Worm (Caenorhabditis elegans) whole organism, L1 larva: Measurements from ENCODE around the gene cee-1.

Source experiments
- C04F5.9 ChIP-seq: sonication (generic microtip); optimal IDR thresholded peaks from 2 replicates; lab custom pipeline; 2016; ENCODE audit warnings: missing genetic modification characterization, missing compliant biosample characterization
- C16A3.4 ChIP-seq: fragments of 150-350 bp; optimal IDR thresholded peaks from 2 replicates; lab custom pipeline; 2014; ENCODE audit warnings: missing biosample characterization, missing genetic modification characterization
- C34B4.2 ChIP-seq: sonication (generic microtip); optimal IDR thresholded peaks from 2 replicates; lab custom pipeline; 2017; ENCODE audit warnings: mild to moderate bottlenecking, missing genetic modification characterization, missing compliant biosample characterization
- Y116A8C.19 ChIP-seq: sonication (generic microtip); optimal IDR thresholded peaks from 2 replicates; lab custom pipeline; 2016; ENCODE audit warnings: missing compliant biosample characterization, missing genetic modification characterization, borderline replicate concordance
- aly-2 ChIP-seq: fragments of 150-350 bp; optimal IDR thresholded peaks from 2 replicates; lab custom pipeline; 2014; ENCODE audit warnings: missing biosample characterization, missing genetic modification characterization
- ceh-63 ChIP-seq: fragments of 200-800 bp; sonication (Bioruptor generic); optimal IDR thresholded peaks from 2 replicates; lab custom pipeline; 2018; ENCODE audit warnings: mild to moderate bottlenecking, missing genetic modification characterization, missing compliant biosample characterization
- ceh-82 ChIP-seq, 3 experiments: fragments of 150-350 bp in 1 of 3; sonication (generic microtip) in 2 of 3; optimal IDR thresholded peaks; 2 replicates each; lab custom pipeline; 2014 to 2017; ENCODE audit warnings: missing biosample characterization in 3 of 3, missing genetic modification characterization in 3 of 3
- ceh-90 ChIP-seq: sonication (generic microtip); optimal IDR thresholded peaks from 2 replicates; lab custom pipeline; 2016; ENCODE audit warnings: missing genetic modification characterization, missing compliant biosample characterization
- ces-1 ChIP-seq: fragments of 150-350 bp; optimal IDR thresholded peaks from 2 replicates; lab custom pipeline; 2014; ENCODE audit warnings: missing biosample characterization, missing genetic modification reagents, missing genetic modification characterization
- dpl-1 ChIP-seq, 3 experiments: fragments of 150-350 bp in 2 of 3; sonication (generic microtip) in 1 of 3; optimal IDR thresholded peaks; 2 replicates each; lab custom pipeline; 2014 to 2017; ENCODE audit warnings: missing biosample characterization in 3 of 3, missing genetic modification characterization in 3 of 3, missing genetic modification reagents in 3 of 3
- efl-1 ChIP-seq, 4 experiments: fragments of 150-350 bp; optimal IDR thresholded peaks in 3 of 4; peaks in 1 of 4; 1 replicate in 1 of 4; 2 replicates in 3 of 4; lab custom pipeline; 2014; ENCODE audit warnings: missing biosample characterization in 2 of 4, missing genetic modification characterization in 2 of 4, missing genetic modification reagents in 2 of 4
- egl-27 ChIP-seq, 2 experiments: fragments of 150-350 bp in 1 of 2; sonication (generic microtip); optimal IDR thresholded peaks; 3 replicates each; lab custom pipeline; 2017 to 2018; ENCODE audit warnings: missing biosample characterization in 2 of 2, missing genetic modification characterization in 2 of 2, missing genetic modification reagents in 2 of 2
- fkh-10 ChIP-seq: sonication (generic microtip); optimal IDR thresholded peaks from 2 replicates; lab custom pipeline; 2017; ENCODE audit warnings: missing biosample characterization, missing genetic modification reagents, missing genetic modification characterization
- fkh-4 ChIP-seq: sonication (generic microtip); optimal IDR thresholded peaks from 2 replicates; lab custom pipeline; 2016; ENCODE audit warnings: missing compliant biosample characterization, missing genetic modification characterization, borderline replicate concordance
- fkh-8 ChIP-seq: sonication (generic microtip); optimal IDR thresholded peaks from 2 replicates; lab custom pipeline; 2016; ENCODE audit warnings: mild to moderate bottlenecking, missing genetic modification characterization, missing compliant biosample characterization
- fos-1 ChIP-seq: fragments of 150-350 bp; optimal IDR thresholded peaks from 2 replicates; lab custom pipeline; 2014; ENCODE audit warnings: missing biosample characterization, missing genetic modification characterization
- grh-1 ChIP-seq: fragments of 200-800 bp; sonication (Bioruptor generic); IDR thresholded peaks from 2 replicates; pipeline ENCODE4 v1.3.6; 2022; ENCODE audit warnings: missing genetic modification reagents, missing genetic modification characterization, missing compliant biosample characterization
- hlh-4 ChIP-seq: sonication (generic microtip); optimal IDR thresholded peaks from 2 replicates; lab custom pipeline; 2016; ENCODE audit warnings: mild to moderate bottlenecking, missing genetic modification characterization, missing compliant biosample characterization
- isw-1 ChIP-seq: fragments of 200-800 bp; sonication (Bioruptor generic); IDR thresholded peaks from 2 replicates; pipeline ENCODE4 v1.3.6; 2022; ENCODE audit warnings: missing genetic modification characterization, missing compliant biosample characterization
- lin-13 ChIP-seq: fragments of 150-350 bp; optimal IDR thresholded peaks from 2 replicates; lab custom pipeline; 2014; ENCODE audit warnings: missing biosample characterization, missing genetic modification reagents, missing genetic modification characterization
- lin-14 ChIP-seq: fragments of 200-800 bp; sonication (Bioruptor generic); optimal IDR thresholded peaks from 2 replicates; lab custom pipeline; 2018; ENCODE audit warnings: mild to moderate bottlenecking, missing genetic modification characterization, moderate library complexity, missing compliant biosample characterization
- lin-15B ChIP-seq: fragments of 150-350 bp; sonication (generic microtip); optimal IDR thresholded peaks from 3 replicates; lab custom pipeline; 2014; ENCODE audit warnings: missing biosample characterization, missing genetic modification characterization
- lin-39 ChIP-seq: fragments of 150-350 bp; optimal IDR thresholded peaks from 2 replicates; lab custom pipeline; 2014; ENCODE audit warnings: missing biosample characterization, missing genetic modification reagents, missing genetic modification characterization
- lsy-2 ChIP-seq, 2 experiments: fragments of 150-350 bp; optimal IDR thresholded peaks; 2 replicates each; lab custom pipeline; 2014; ENCODE audit warnings: missing biosample characterization in 2 of 2, missing genetic modification characterization in 2 of 2
- mab-9 ChIP-seq: fragments of 200-800 bp; sonication (Bioruptor generic); IDR thresholded peaks from 2 replicates; pipeline ENCODE4 v1.3.6; 2022; ENCODE audit warnings: missing genetic modification reagents, missing genetic modification characterization, missing compliant biosample characterization
- mep-1 ChIP-seq: fragments of 150-350 bp; optimal IDR thresholded peaks from 2 replicates; lab custom pipeline; 2014; ENCODE audit warnings: missing biosample characterization, missing genetic modification characterization
- nhr-11 ChIP-seq: fragments of 150-350 bp; optimal IDR thresholded peaks from 2 replicates; lab custom pipeline; 2014; ENCODE audit warnings: missing biosample characterization, missing genetic modification characterization
- nhr-20 ChIP-seq: sonication (generic microtip); optimal IDR thresholded peaks from 2 replicates; lab custom pipeline; 2016; ENCODE audit warnings: mild to moderate bottlenecking, missing genetic modification characterization, missing compliant biosample characterization
- nhr-237 ChIP-seq: fragments of 150-350 bp; optimal IDR thresholded peaks from 2 replicates; lab custom pipeline; 2014; ENCODE audit warnings: missing biosample characterization, missing genetic modification characterization
- nhr-47 ChIP-seq: sonication (generic microtip); optimal IDR thresholded peaks from 2 replicates; lab custom pipeline; 2016; ENCODE audit warnings: mild to moderate bottlenecking, missing genetic modification characterization, moderate library complexity, missing compliant biosample characterization
- nhr-76 ChIP-seq: sonication (generic microtip); optimal IDR thresholded peaks from 2 replicates; lab custom pipeline; 2017; ENCODE audit warnings: missing biosample characterization, missing genetic modification characterization
- nhr-77 ChIP-seq: fragments of 150-350 bp; optimal IDR thresholded peaks from 2 replicates; lab custom pipeline; 2014; ENCODE audit warnings: missing biosample characterization, missing genetic modification characterization
- pag-3 ChIP-seq: sonication (generic microtip); optimal IDR thresholded peaks from 2 replicates; lab custom pipeline; 2017; ENCODE audit warnings: missing genetic modification characterization, mild to moderate bottlenecking, missing compliant biosample characterization, antibody characterized with exemption, borderline replicate concordance; ENCODE audit not compliant: insufficient read depth
- skn-1 ChIP-seq: fragments of 150-350 bp; optimal IDR thresholded peaks from 2 replicates; lab custom pipeline; 2014; ENCODE audit warnings: missing biosample characterization, missing genetic modification characterization
- sox-4 ChIP-seq: sonication (generic microtip); optimal IDR thresholded peaks from 2 replicates; lab custom pipeline; 2016; ENCODE audit warnings: missing genetic modification characterization, missing compliant biosample characterization
- tlp-1 ChIP-seq: fragments of 150-350 bp; optimal IDR thresholded peaks from 2 replicates; lab custom pipeline; 2014; ENCODE audit warnings: missing biosample characterization, missing genetic modification characterization
- unc-30 ChIP-seq: sonication (generic microtip); optimal IDR thresholded peaks from 2 replicates; lab custom pipeline; 2017; ENCODE audit warnings: missing biosample characterization, missing genetic modification characterization
- unc-86 ChIP-seq: sonication (generic microtip); optimal IDR thresholded peaks from 2 replicates; lab custom pipeline; 2016; ENCODE audit warnings: missing genetic modification characterization, missing compliant biosample characterization
- zag-1 ChIP-seq: fragments of 150-350 bp; optimal IDR thresholded peaks from 2 replicates; lab custom pipeline; 2014; ENCODE audit warnings: missing biosample characterization, missing genetic modification characterization

cee-1 gene

DNA sequence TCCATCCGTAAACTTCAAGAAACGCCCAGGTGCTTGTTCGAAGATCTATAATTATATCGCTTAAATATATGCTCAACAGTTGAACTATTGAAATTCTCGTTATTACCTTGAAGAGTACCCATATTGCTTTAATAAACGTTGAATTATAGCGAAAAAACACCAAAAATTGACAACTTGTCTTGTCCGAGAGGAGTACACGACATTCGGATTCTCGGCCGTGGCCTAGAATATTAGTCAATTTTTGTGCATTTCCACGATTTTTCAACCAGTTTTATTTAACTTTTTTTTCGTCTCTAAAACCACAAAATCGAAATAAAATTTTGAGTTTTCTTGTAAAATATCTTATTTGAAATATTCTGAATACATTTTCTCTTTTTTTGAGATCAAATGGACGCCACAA is at the start of gene cee-1, which contains the start of gene F26F4.9 (continued):
- TF ChIP-seq mab-9 (no peak; the same call in 1 of the 2 replicates), isw-1 (GFP tag; lab: Robert Waterston, UW) (peak; percentile 35), grh-1 (GFP tag; lab: Robert Waterston, UW) (no peak), nhr-76 (tag; lab: Kevin White, UChicago) (no peak), egl-27 (tag; optimal IDR thresholded peaks at IDR 0.05; lab: Kevin White, UChicago) (no peak), lin-39 (tag; lab: Kevin White, UChicago) (no peak), lin-13 (GFP tag; lab: Kevin White, UChicago) (peak; percentile 21), C04F5.9 (peak; percentile 66), skn-1 (tag; lab: Kevin White, UChicago) (peak; percentile 22), efl-1 (optimal IDR thresholded peaks at IDR 0.05; lab: Kevin White, UChicago) (peak; percentile 63 to 79), efl-1 (GFP tag; optimal IDR thresholded peaks at IDR 0.05 in 1 of 2; lab: Kevin White, UChicago) (peak; percentile 78 to 96), nhr-47 (tag; lab: Kevin White, UChicago) (peak; percentile 82), dpl-1 (GFP tag; optimal IDR thresholded peaks at IDR 0.05; lab: Kevin White, UChicago) (peak; percentile 61 to 76 (median 68)), lin-14 (GFP tag; lab: Kevin White, UChicago) (peak; percentile 71), aly-2 (tag; lab: Kevin White, UChicago) (no peak), unc-86 (tag; lab: Kevin White, UChicago) (peak; percentile 32), C34B4.2 (tag; lab: Kevin White, UChicago) (no peak), C16A3.4 (tag; lab: Kevin White, UChicago) (peak; percentile 35), nhr-237 (tag; lab: Kevin White, UChicago) (no peak), ces-1 (GFP tag; lab: Kevin White, UChicago) (no peak), nhr-11 (tag; lab: Kevin White, UChicago) (no peak), ceh-90 (tag; lab: Kevin White, UChicago) (peak; percentile 90), ceh-63 (no peak), hlh-4 (tag; lab: Kevin White, UChicago) (peak; percentile 22), fos-1 (tag; lab: Kevin White, UChicago) (no peak), nhr-77 (tag; lab: Kevin White, UChicago) (no peak), lsy-2 (tag; optimal IDR thresholded peaks at IDR 0.05; lab: Kevin White, UChicago) (peak; percentile 63 to 69), Y116A8C.19 (tag; lab: Kevin White, UChicago) (peak; percentile 73), fkh-8 (peak; percentile 70), pag-3 (tag; lab: Kevin White, UChicago) (no peak), fkh-4 (tag; lab: Kevin White, UChicago) (peak; percentile 91)

DNA sequence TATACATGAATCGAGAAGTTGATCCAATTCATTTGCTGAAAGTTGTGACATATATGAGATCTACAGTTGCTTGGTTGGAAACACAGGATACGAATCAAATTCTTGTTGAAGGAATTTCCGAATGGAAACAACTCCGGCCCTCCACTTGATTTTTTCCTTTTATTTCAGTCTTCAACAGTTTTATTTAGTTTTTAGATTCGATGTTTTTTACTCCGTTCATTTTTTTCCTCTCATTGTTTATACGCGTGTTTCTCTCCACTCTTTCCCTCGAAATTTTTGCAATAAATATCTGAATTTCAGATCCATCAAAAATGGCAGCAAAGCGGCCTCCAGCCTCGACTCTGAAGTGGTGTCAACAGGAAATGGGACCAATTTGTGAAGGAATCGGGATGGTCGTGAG is 49.4 kb upstream of the cee-1 start, which contains the start of gene coq-8:
Gene coq-8 (plus strand): TSS at position 301 of the 400 bp plus-strand sequence.
- TF ChIP-seq tlp-1 (tag; lab: Kevin White, UChicago) (no peak), lin-15B (tag; lab: Kevin White, UChicago) (no peak)

DNA sequence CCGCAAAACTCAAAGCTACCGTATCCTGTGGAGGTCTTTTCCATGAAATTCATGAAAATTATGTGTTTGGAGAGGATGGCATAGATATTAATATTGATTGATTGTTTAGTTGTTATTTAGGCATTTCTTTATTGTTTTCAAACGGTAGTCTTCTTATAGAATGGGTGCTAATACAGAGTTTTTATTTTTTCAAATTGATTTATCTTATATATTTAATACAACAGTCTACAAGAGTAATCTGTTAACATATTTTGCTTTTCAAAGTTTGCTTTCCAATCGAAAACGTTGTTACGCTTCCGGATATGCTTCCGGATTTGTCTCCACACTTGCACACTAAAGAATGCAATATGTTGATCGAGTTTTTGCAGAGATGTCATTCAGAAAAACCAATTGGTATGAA is 45.7 kb upstream of the cee-1 start, which contains the start of gene C35D10.17:
Gene C35D10.17 (plus strand): TSS at position 301 of the 400 bp plus-strand sequence.
- TF ChIP-seq nhr-77 (tag; lab: Kevin White, UChicago) = no peak
- no peak for TF ChIP-seq lsy-2 (tag; optimal IDR thresholded peaks at IDR 0.05; lab: Kevin White, UChicago)

DNA sequence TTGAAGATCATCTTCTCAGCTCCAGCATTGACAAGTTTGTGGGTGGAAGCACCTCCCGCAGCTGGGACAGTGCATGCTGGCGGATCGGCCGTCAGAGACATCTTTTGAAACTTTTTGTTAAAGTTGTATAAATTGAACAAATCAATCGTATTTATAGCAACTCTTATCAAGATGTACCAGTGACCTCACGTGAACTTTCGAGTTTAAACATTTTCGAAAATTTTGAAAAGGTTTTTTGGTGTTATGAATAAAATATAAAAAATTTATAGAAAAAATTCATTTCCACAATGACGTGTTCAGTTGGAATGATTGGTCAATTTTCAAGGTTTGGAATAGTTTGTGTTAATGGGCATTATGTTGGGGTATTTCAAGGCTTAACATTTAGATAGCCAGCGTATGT is 43.9 kb upstream of the cee-1 start, which contains the start of the genes msd-4 and C35D10.3:
Gene msd-4 (minus strand): TSS at position 101 of the 400 bp plus-strand sequence.
Gene C35D10.3 (plus strand): TSS at position 279 of the 400 bp plus-strand sequence.
- TF ChIP-seq ceh-82 (tag; optimal IDR thresholded peaks at IDR 0.05; lab: Kevin White, UChicago) = no peak
- no peak for TF ChIP-seq sox-4 (tag; lab: Kevin White, UChicago)
- no peak for TF ChIP-seq nhr-76 (tag; lab: Kevin White, UChicago)
- TF ChIP-seq fkh-10 (GFP tag; lab: Kevin White, UChicago) = no peak
- no peak for TF ChIP-seq unc-30 (tag; lab: Kevin White, UChicago)
- TF ChIP-seq tlp-1 (tag; lab: Kevin White, UChicago) = no peak
- TF ChIP-seq mep-1 = no peak
- no peak for TF ChIP-seq nhr-20 (tag; lab: Kevin White, UChicago)
- no peak for TF ChIP-seq fos-1 (tag; lab: Kevin White, UChicago)
- TF ChIP-seq zag-1 = no peak
